Worm (Caenorhabditis elegans) whole organism, L2 larva: ENCODE data around the gene C48D5.3.
A peak's percentile ranks its signal among the peaks of the same experiment; 100 is the strongest.

Experiments used
- C34F6.9 ChIP-seq: fragments of 150-350 bp; optimal IDR thresholded peaks from 2 replicates; lab custom pipeline; 2014; ENCODE audit warnings: missing biosample characterization, missing genetic modification characterization
- F13H6.1 ChIP-seq: sonication (generic microtip); optimal IDR thresholded peaks from 2 replicates; lab custom pipeline; 2016; ENCODE audit warnings: missing genetic modification characterization, missing compliant biosample characterization
- R02D3.7 ChIP-seq: fragments of 150-350 bp; optimal IDR thresholded peaks from 2 replicates; lab custom pipeline; 2014; ENCODE audit warnings: missing biosample characterization, missing genetic modification characterization
- Y55F3AM.14 ChIP-seq: fragments of 200-800 bp; sonication (Bioruptor generic); optimal IDR thresholded peaks from 2 replicates; lab custom pipeline; 2018; ENCODE audit warnings: mild to moderate bottlenecking, missing genetic modification characterization, missing compliant biosample characterization
- alr-1 ChIP-seq: fragments of 150-350 bp; optimal IDR thresholded peaks from 2 replicates; lab custom pipeline; 2014; ENCODE audit warnings: missing biosample characterization, missing genetic modification characterization
- aly-2 ChIP-seq: fragments of 150-350 bp; optimal IDR thresholded peaks from 2 replicates; lab custom pipeline; 2014; ENCODE audit warnings: missing biosample characterization, missing genetic modification characterization
- ama-1 ChIP-seq: fragments of 150-350 bp; optimal IDR thresholded peaks from 2 replicates; lab custom pipeline; 2018; ENCODE audit warnings: inconsistent platforms
- blmp-1 ChIP-seq: sonication (generic microtip); optimal IDR thresholded peaks from 2 replicates; lab custom pipeline; 2017; ENCODE audit warnings: missing genetic modification characterization, mild to moderate bottlenecking, missing compliant biosample characterization, antibody characterized with exemption, moderate library complexity; ENCODE audit not compliant: insufficient read depth
- ceh-16 ChIP-seq: fragments of 150-350 bp; optimal IDR thresholded peaks from 2 replicates; lab custom pipeline; 2014; ENCODE audit warnings: missing biosample characterization, missing genetic modification characterization
- ceh-82 ChIP-seq: fragments of 150-350 bp; optimal IDR thresholded peaks from 2 replicates; lab custom pipeline; 2014; ENCODE audit warnings: missing biosample characterization, missing genetic modification characterization
- crh-2 ChIP-seq: sonication (generic microtip); optimal IDR thresholded peaks from 2 replicates; lab custom pipeline; 2017; ENCODE audit warnings: missing biosample characterization, missing genetic modification characterization
- egl-27 ChIP-seq: sonication (generic microtip); optimal IDR thresholded peaks from 3 replicates; lab custom pipeline; 2017; ENCODE audit warnings: missing biosample characterization, missing genetic modification reagents, missing genetic modification characterization
- elt-1 ChIP-seq: fragments of 150-350 bp; optimal IDR thresholded peaks from 2 replicates; lab custom pipeline; 2014; ENCODE audit warnings: missing biosample characterization, missing genetic modification characterization
- elt-3 ChIP-seq: sonication (generic microtip); optimal IDR thresholded peaks from 2 replicates; lab custom pipeline; 2017; ENCODE audit warnings: missing biosample characterization, missing genetic modification characterization
- fos-1 ChIP-seq: fragments of 150-350 bp; optimal IDR thresholded peaks from 2 replicates; lab custom pipeline; 2014; ENCODE audit warnings: missing biosample characterization, missing genetic modification characterization
- gmeb-1 ChIP-seq: fragments of 150-350 bp; optimal IDR thresholded peaks from 2 replicates; lab custom pipeline; 2014; ENCODE audit warnings: missing biosample characterization, missing genetic modification characterization
- lin-11 ChIP-seq: fragments of 150-350 bp; sonication (generic microtip); optimal IDR thresholded peaks from 2 replicates; lab custom pipeline; 2014; ENCODE audit warnings: missing biosample characterization, missing genetic modification characterization, inconsistent platforms, mixed read lengths
- lin-13 ChIP-seq: fragments of 150-350 bp; optimal IDR thresholded peaks from 2 replicates; lab custom pipeline; 2014; ENCODE audit warnings: missing biosample characterization, missing genetic modification reagents, missing genetic modification characterization
- lsy-2 ChIP-seq, 2 experiments: fragments of 150-350 bp in 1 of 2; sonication (generic microtip) in 1 of 2; optimal IDR thresholded peaks; 2 replicates each; lab custom pipeline; 2014 to 2017; ENCODE audit warnings: missing biosample characterization in 2 of 2, missing genetic modification characterization in 2 of 2
- mab-5 ChIP-seq: fragments of 150-350 bp; optimal IDR thresholded peaks from 2 replicates; lab custom pipeline; 2014; ENCODE audit warnings: missing biosample characterization, missing genetic modification characterization
- nhr-11 ChIP-seq: fragments of 150-350 bp; optimal IDR thresholded peaks from 2 replicates; lab custom pipeline; 2014; ENCODE audit warnings: missing biosample characterization, missing genetic modification characterization
- nhr-12 ChIP-seq: fragments of 150-350 bp; optimal IDR thresholded peaks from 2 replicates; lab custom pipeline; 2014; ENCODE audit warnings: missing biosample characterization, missing genetic modification characterization
- nhr-129 ChIP-seq: fragments of 150-350 bp; optimal IDR thresholded peaks from 2 replicates; lab custom pipeline; 2014; ENCODE audit warnings: missing biosample characterization, missing genetic modification characterization
- nhr-21 ChIP-seq: fragments of 150-350 bp; optimal IDR thresholded peaks from 2 replicates; lab custom pipeline; 2014; ENCODE audit warnings: missing biosample characterization, missing genetic modification characterization
- nhr-23 ChIP-seq: fragments of 150-350 bp; optimal IDR thresholded peaks from 2 replicates; lab custom pipeline; 2014; ENCODE audit warnings: missing biosample characterization, missing genetic modification reagents, missing genetic modification characterization
- nhr-25 ChIP-seq: fragments of 150-350 bp; sonication (generic microtip); optimal IDR thresholded peaks from 3 replicates; lab custom pipeline; 2014; ENCODE audit warnings: missing biosample characterization, missing genetic modification characterization
- nhr-77 ChIP-seq: fragments of 150-350 bp; optimal IDR thresholded peaks from 2 replicates; lab custom pipeline; 2014; ENCODE audit warnings: missing biosample characterization, missing genetic modification characterization
- peb-1 ChIP-seq: fragments of 150-350 bp; optimal IDR thresholded peaks from 2 replicates; lab custom pipeline; 2014; ENCODE audit warnings: missing biosample characterization, missing genetic modification characterization
- sem-4 ChIP-seq: fragments of 150-350 bp; optimal IDR thresholded peaks from 2 replicates; lab custom pipeline; 2014; ENCODE audit warnings: missing biosample characterization, missing genetic modification reagents, missing genetic modification characterization
- sma-3 ChIP-seq: sonication (generic microtip); optimal IDR thresholded peaks from 2 replicates; lab custom pipeline; 2016; ENCODE audit warnings: missing genetic modification reagents, missing genetic modification characterization, missing compliant biosample characterization
- sma-9 ChIP-seq, 2 experiments: fragments of 150-350 bp in 1 of 2; sonication (generic microtip) in 1 of 2; optimal IDR thresholded peaks; 2 replicates each; lab custom pipeline; 2014 to 2016; ENCODE audit warnings: missing genetic modification characterization in 2 of 2, mild to moderate bottlenecking in 1 of 2, missing biosample characterization in 1 of 2, missing compliant biosample characterization in 1 of 2, missing genetic modification reagents in 1 of 2, moderate library complexity in 1 of 2
- unc-39 ChIP-seq: fragments of 150-350 bp; optimal IDR thresholded peaks from 2 replicates; lab custom pipeline; 2014; ENCODE audit warnings: missing biosample characterization, missing genetic modification characterization
- unc-55 ChIP-seq: fragments of 150-350 bp; sonication (generic microtip); optimal IDR thresholded peaks from 3 replicates; lab custom pipeline; 2014; ENCODE audit warnings: missing biosample characterization, missing genetic modification reagents, missing genetic modification characterization
- unc-62 ChIP-seq: fragments of 150-350 bp; optimal IDR thresholded peaks from 2 replicates; lab custom pipeline; 2014; ENCODE audit warnings: missing biosample characterization, missing genetic modification reagents, missing genetic modification characterization
- zag-1 ChIP-seq: fragments of 150-350 bp; optimal IDR thresholded peaks from 2 replicates; lab custom pipeline; 2014; ENCODE audit warnings: missing biosample characterization, missing genetic modification characterization
- ztf-1 ChIP-seq: fragments of 200-800 bp; sonication (Bioruptor generic); conservative IDR thresholded peaks from 2 replicates; pipeline ENCODE4 v1.3.6; 2022; ENCODE audit warnings: missing genetic modification characterization, missing compliant biosample characterization
- ztf-11 ChIP-seq: sonication (generic microtip); optimal IDR thresholded peaks from 2 replicates; lab custom pipeline; 2017; ENCODE audit warnings: missing biosample characterization, missing genetic modification characterization

C48D5.3 gene

DNA sequence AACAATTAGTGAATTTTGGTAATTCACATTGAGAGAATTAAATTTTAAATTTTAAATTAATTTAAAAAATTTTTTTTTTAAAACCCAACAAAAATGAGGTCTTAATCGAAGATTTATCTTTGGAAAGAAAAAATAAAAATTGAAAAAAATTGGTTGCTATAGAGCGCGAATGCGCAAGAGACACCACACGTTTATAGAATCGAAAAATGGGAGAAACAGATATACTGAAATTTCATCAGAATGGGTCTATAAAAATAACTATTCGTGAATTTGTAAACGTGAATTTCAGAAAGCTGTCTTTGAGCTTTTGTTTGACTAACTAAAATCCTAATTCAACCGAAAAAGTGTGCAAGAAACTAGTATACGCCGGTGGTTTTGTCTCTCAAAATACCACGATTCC, 41.1 kb downstream of the C48D5.3 start:
- TF ChIP-seq nhr-129: peak; percentile 23
- peak; percentile 83 for TF ChIP-seq unc-55 (GFP tag; lab: Kevin White, UChicago)
- no peak for TF ChIP-seq nhr-12 (tag; lab: Kevin White, UChicago)
- peak; percentile 8 for TF ChIP-seq F13H6.1
- TF ChIP-seq nhr-25 (tag; lab: Kevin White, UChicago): no peak
- no peak for TF ChIP-seq elt-1
- TF ChIP-seq gmeb-1 (tag; lab: Kevin White, UChicago): peak; percentile 55
- no peak for TF ChIP-seq peb-1 (tag; lab: Kevin White, UChicago)
- TF ChIP-seq C34F6.9 (tag; lab: Kevin White, UChicago): peak; percentile 84
- no peak for TF ChIP-seq ama-1 (lab: Kevin White, UChicago)
- TF ChIP-seq sma-3: peak; percentile 78
- TF ChIP-seq lin-11 (tag; lab: Kevin White, UChicago): no peak
- TF ChIP-seq sma-9 (GFP tag; optimal IDR thresholded peaks at IDR 0.05; lab: Kevin White, UChicago): peak; percentile 34
- TF ChIP-seq sma-9 (tag; optimal IDR thresholded peaks at IDR 0.05; lab: Kevin White, UChicago): no peak
- TF ChIP-seq ztf-1: no peak
- TF ChIP-seq fos-1 (tag; lab: Kevin White, UChicago): peak; percentile 47
- no peak for TF ChIP-seq alr-1 (tag; lab: Kevin White, UChicago)
- TF ChIP-seq ztf-11 (tag; lab: Kevin White, UChicago): no peak
- no peak for TF ChIP-seq aly-2
- no peak for TF ChIP-seq unc-39 (tag; lab: Kevin White, UChicago)
- TF ChIP-seq lsy-2 (tag; optimal IDR thresholded peaks at IDR 0.05; lab: Kevin White, UChicago): peak; percentile 14 to 77
- TF ChIP-seq blmp-1 (tag; lab: Kevin White, UChicago): no peak
- peak; percentile 17 for TF ChIP-seq nhr-21 (tag; lab: Kevin White, UChicago)
- no peak for TF ChIP-seq nhr-11 (tag; lab: Kevin White, UChicago)
- peak; percentile 37 for TF ChIP-seq crh-2 (tag; lab: Kevin White, UChicago)
- peak; percentile 68 for TF ChIP-seq lin-13

DNA sequence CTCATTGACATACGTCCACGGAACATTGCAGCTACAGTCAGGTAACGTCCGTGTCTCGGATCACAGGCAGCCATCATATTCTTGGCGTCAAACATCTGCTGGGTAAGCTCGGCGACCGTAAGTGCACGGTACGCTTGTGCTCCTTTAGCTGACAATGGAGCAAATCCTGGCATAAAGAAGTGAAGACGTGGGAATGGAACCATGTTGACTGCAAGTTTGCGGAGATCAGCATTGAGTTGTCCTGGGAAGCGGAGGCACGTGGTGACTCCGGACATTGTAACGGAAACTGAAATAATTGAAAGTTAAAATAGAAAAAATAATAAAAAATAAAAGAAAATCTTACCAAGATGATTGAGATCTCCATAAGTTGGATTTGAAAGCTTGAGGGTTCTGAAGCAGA, 42.0 kb downstream of the C48D5.3 start:
- TF ChIP-seq aly-2: no peak
- no peak for TF ChIP-seq fos-1 (tag; lab: Kevin White, UChicago)
- TF ChIP-seq egl-27: no peak
- TF ChIP-seq nhr-11 (tag; lab: Kevin White, UChicago): no peak
- TF ChIP-seq ztf-11 (tag; lab: Kevin White, UChicago): no peak
- no peak for TF ChIP-seq gmeb-1 (tag; lab: Kevin White, UChicago)
- TF ChIP-seq nhr-23: no peak
- no peak for TF ChIP-seq F13H6.1

DNA sequence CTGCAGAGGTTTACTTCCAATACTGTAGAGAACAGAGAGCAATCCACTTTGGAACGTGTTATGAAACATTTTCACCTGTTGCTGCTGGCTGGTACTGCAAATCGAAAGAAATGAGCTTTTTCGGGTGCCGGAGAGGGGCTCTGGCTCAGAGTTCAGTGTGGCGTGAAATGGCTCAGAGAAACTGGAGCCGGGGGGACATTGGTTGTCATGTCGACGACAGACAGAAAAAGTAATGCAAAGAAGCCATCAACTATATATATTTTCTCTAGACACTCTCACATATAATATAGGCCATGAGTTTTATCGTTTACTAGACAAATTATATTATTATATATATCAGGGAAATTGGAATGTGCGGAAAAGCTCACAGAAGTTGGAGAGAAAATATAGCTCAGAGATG, 44.1 kb downstream of the C48D5.3 start, which contains the start of gene cfap-20:
Gene cfap-20, minus strand, starts transcription at position 101 of the 400 bp plus-strand sequence.
- TF ChIP-seq ztf-11 (tag; lab: Kevin White, UChicago): no peak
- TF ChIP-seq sem-4 (tag; lab: Kevin White, UChicago): no peak
- TF ChIP-seq R02D3.7 (tag; lab: Kevin White, UChicago): no peak
- TF ChIP-seq zag-1 (tag; lab: Kevin White, UChicago): no peak
- TF ChIP-seq nhr-77 (tag; lab: Kevin White, UChicago): no peak
- TF ChIP-seq ztf-1: no peak
- no peak for TF ChIP-seq lin-11 (tag; lab: Kevin White, UChicago)
- no peak for TF ChIP-seq ceh-82 (tag; lab: Kevin White, UChicago)
- no peak for TF ChIP-seq elt-3
- TF ChIP-seq lin-13: no peak
- no peak for TF ChIP-seq sma-9 (GFP tag; optimal IDR thresholded peaks at IDR 0.05; lab: Kevin White, UChicago)
- no peak for TF ChIP-seq sma-9 (tag; optimal IDR thresholded peaks at IDR 0.05; lab: Kevin White, UChicago)
- TF ChIP-seq sma-3: no peak
- TF ChIP-seq mab-5: no peak
- TF ChIP-seq ceh-16 (tag; lab: Kevin White, UChicago): no peak
- TF ChIP-seq blmp-1 (tag; lab: Kevin White, UChicago): no peak
- no peak for TF ChIP-seq Y55F3AM.14 (GFP tag; lab: Kevin White, UChicago)
- no peak for TF ChIP-seq alr-1 (tag; lab: Kevin White, UChicago)
- no peak for TF ChIP-seq C34F6.9 (tag; lab: Kevin White, UChicago)
- TF ChIP-seq unc-55 (GFP tag; lab: Kevin White, UChicago): no peak
- TF ChIP-seq, all 48 proteins: peak for 0

DNA sequence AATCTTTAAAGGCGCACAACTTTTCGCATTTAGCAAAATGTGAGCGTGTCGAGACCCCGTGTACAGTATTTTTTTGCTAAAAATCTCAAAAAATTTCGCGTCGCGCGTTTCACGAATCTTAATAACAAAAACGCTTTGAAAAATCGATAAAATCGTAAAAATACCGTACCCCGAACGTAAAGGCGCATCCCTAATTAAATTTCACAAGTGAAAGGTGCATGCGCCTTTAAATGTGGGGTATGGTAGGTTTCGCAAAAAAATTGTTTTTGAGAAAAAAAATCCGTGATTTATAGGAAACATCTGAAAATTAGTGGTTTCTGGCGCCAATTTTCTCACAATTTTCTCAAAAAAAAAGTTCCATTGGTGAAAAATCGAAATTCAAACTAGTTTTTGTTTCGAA, 47.4 kb downstream of the C48D5.3 start:
- TF ChIP-seq nhr-129: no peak
- no peak for TF ChIP-seq unc-62 (GFP tag; lab: Kevin White, UChicago)
- no peak for TF ChIP-seq ama-1 (lab: Kevin White, UChicago)
